Worm (Caenorhabditis elegans): ENCODE measurements around the gene srd-59.

Gene srd-59

ce11 chrII:7195541-7195940 is 9.9 kb upstream of the srd-59 start, which contains the start of gene acdh-12:
Gene acdh-12 (minus strand): TSS chrII:7195641.
- TF ChIP-seq dao-5 (tag; optimal IDR thresholded peaks at IDR 0.05) (no peak), W03F9.2 (tag; optimal IDR thresholded peaks at IDR 0.05) (no peak), him-1 (tag; optimal IDR thresholded peaks at IDR 0.05) (no peak)

ce11 chrII:7196040-7196439 is 9.4 kb upstream of the srd-59 start, which contains the start of gene maoc-1:
Gene maoc-1 (plus strand): TSS chrII:7196276.
- TF ChIP-seq dao-5 (tag; optimal IDR thresholded peaks at IDR 0.05) (no peak), W03F9.2 (tag; optimal IDR thresholded peaks at IDR 0.05) (no peak), him-1 (tag; optimal IDR thresholded peaks at IDR 0.05) (no peak)

- TF ChIP-seq W03F9.2 (tag; optimal IDR thresholded peaks at IDR 0.05) = no peak
- TF ChIP-seq dao-5 (tag; optimal IDR thresholded peaks at IDR 0.05) = no peak
- TF ChIP-seq him-1 (tag; optimal IDR thresholded peaks at IDR 0.05) = no peak
Measured at ce11 chrII:7197434-7197833, 8.1 kb upstream of the srd-59 start.

ce11 chrII:7199308-7199707 is 6.2 kb upstream of the srd-59 start, which contains the start of gene E04F6.6:
Gene E04F6.6 (minus strand): TSS chrII:7199565.
- no peak for TF ChIP-seq him-1 (tag; optimal IDR thresholded peaks at IDR 0.05)
- TF ChIP-seq W03F9.2 (tag; optimal IDR thresholded peaks at IDR 0.05) = no peak
- no peak for TF ChIP-seq dao-5 (tag; optimal IDR thresholded peaks at IDR 0.05)

ce11 chrII:7200051-7200599 is 5.4 kb upstream of the srd-59 start, which contains the start of gene pcrg-1:
Gene pcrg-1 (plus strand): TSS chrII:7200549.
- TF ChIP-seq W03F9.2 (tag; optimal IDR thresholded peaks at IDR 0.05) = no peak
- TF ChIP-seq him-1 (tag; optimal IDR thresholded peaks at IDR 0.05) = peak; percentile 57
- peak; percentile 60 for TF ChIP-seq dao-5 (tag; optimal IDR thresholded peaks at IDR 0.05)

- TF ChIP-seq him-1 (tag; optimal IDR thresholded peaks at IDR 0.05) (no peak), W03F9.2 (tag; optimal IDR thresholded peaks at IDR 0.05) (no peak), dao-5 (tag; optimal IDR thresholded peaks at IDR 0.05) (no peak)
Measured at ce11 chrII:7203110-7203509, 2.4 kb upstream of the srd-59 start, which contains the start of gene srd-56. Gene srd-56 (minus strand): TSS chrII:7203210.

- TF ChIP-seq W03F9.2 (tag; optimal IDR thresholded peaks at IDR 0.05) = no peak
Measured at ce11 chrII:7204951-7205350, 537 bp upstream of the srd-59 start, which contains the start of gene srd-58. Gene srd-58 (minus strand): TSS chrII:7205051.

ce11 chrII:7207649-7208048 is 2.2 kb downstream of the srd-59 start:
- no peak for TF ChIP-seq W03F9.2 (tag; optimal IDR thresholded peaks at IDR 0.05)
- no peak for TF ChIP-seq dao-5 (tag; optimal IDR thresholded peaks at IDR 0.05)
- TF ChIP-seq him-1 (tag; optimal IDR thresholded peaks at IDR 0.05) = no peak

ce11 chrII:7208184-7208583 is 2.7 kb downstream of the srd-59 start, which contains the start of gene dhs-7:
Gene dhs-7 (minus strand): TSS chrII:7208460.
- TF ChIP-seq W03F9.2 (tag; optimal IDR thresholded peaks at IDR 0.05) = no peak
- no peak for TF ChIP-seq dao-5 (tag; optimal IDR thresholded peaks at IDR 0.05)
- no peak for TF ChIP-seq him-1 (tag; optimal IDR thresholded peaks at IDR 0.05)

ce11 chrII:7210187-7210586 is 4.7 kb downstream of the srd-59 start, which contains the start of gene E04F6.15:
Gene E04F6.15 (minus strand): TSS chrII:7210287.
- TF ChIP-seq dao-5 (tag; optimal IDR thresholded peaks at IDR 0.05) = no peak
- no peak for TF ChIP-seq W03F9.2 (tag; optimal IDR thresholded peaks at IDR 0.05)
- TF ChIP-seq him-1 (tag; optimal IDR thresholded peaks at IDR 0.05) = no peak

- TF ChIP-seq W03F9.2 (tag; optimal IDR thresholded peaks at IDR 0.05) = no peak
- TF ChIP-seq dao-5 (tag; optimal IDR thresholded peaks at IDR 0.05) = no peak
- TF ChIP-seq him-1 (tag; optimal IDR thresholded peaks at IDR 0.05) = no peak
Measured at ce11 chrII:7211280-7211679, 5.8 kb downstream of the srd-59 start, which contains the start of gene E04F6.8. Gene E04F6.8 (minus strand): TSS chrII:7211380.

- no peak for TF ChIP-seq W03F9.2 (tag; optimal IDR thresholded peaks at IDR 0.05)
- TF ChIP-seq dao-5 (tag; optimal IDR thresholded peaks at IDR 0.05) = no peak
- TF ChIP-seq him-1 (tag; optimal IDR thresholded peaks at IDR 0.05) = no peak
Measured at ce11 chrII:7212059-7212458, 6.6 kb downstream of the srd-59 start, which contains the start of gene E04F6.9. Gene E04F6.9 (minus strand): TSS chrII:7212159.

ce11 chrII:7217047-7217446 is 11.6 kb downstream of the srd-59 start, which contains the start of gene E04F6.10:
Gene E04F6.10 (minus strand): TSS chrII:7217147.
- TF ChIP-seq W03F9.2 (tag; optimal IDR thresholded peaks at IDR 0.05) (no peak), him-1 (tag; optimal IDR thresholded peaks at IDR 0.05) (no peak), dao-5 (tag; optimal IDR thresholded peaks at IDR 0.05) (no peak)

ce11 chrII:7224074-7224473 is 18.6 kb downstream of the srd-59 start:
- TF ChIP-seq dao-5 (tag; optimal IDR thresholded peaks at IDR 0.05) (no peak), W03F9.2 (tag; optimal IDR thresholded peaks at IDR 0.05) (no peak)

Measured in whole organism, L4/young adult.